Fruit fly (Drosophila melanogaster) Kc167 (cell line): ENCODE data around the gene CG14805.

Source experiments
- Myc ChIP-seq: fragments of >200 bp; optimal IDR thresholded peaks from 2 replicates; lab custom pipeline; 2017; ENCODE audit warnings: missing external identifiers
- insv ChIP-seq: fragments of >200 bp; optimal IDR thresholded peaks from 3 replicates; lab custom pipeline; 2018; ENCODE audit warnings: missing external identifiers
- psq ChIP-seq: fragments of >200 bp; optimal IDR thresholded peaks from 2 replicates; lab custom pipeline; 2017; ENCODE audit warnings: missing external identifiers

DNA sequence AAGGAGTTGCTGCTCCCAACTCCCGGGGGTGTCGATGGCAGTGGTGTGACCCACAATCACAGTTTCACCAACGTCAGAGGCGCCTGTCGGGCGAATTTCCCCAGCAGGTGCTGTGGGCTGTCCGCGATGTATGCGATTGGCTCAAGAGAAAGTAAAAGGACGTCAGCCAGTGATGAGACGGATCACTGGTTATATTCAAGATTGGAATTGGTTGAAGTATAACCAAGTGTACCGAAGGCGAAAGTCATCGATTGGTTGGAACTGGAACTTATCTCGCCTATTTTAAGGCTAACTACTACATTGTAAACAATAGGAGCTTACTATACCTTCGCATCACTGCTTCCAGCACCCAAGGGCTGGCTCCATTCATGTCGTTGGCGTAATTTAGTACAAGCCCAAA is 26.0 kb downstream of the CG14805 start, which contains the start of gene CG32801:
- no peak for TF ChIP-seq psq (lab: Kevin White, UChicago)
- no peak for TF ChIP-seq insv (lab: Kevin White, UChicago)
- TF ChIP-seq Myc (lab: Kevin White, UChicago), result no peak
